Fruit fly (Drosophila melanogaster) whole organism, embryonic: ENCODE results near the gene CG12516.

Source experiments
- Atf3 ChIP-seq: fragments of 200-800 bp; sonication (Bioruptor generic); optimal IDR thresholded peaks from 3 replicates; lab custom pipeline; 2016; ENCODE audit warnings: missing biosample characterization, missing genetic modification characterization
- CG11560 ChIP-seq: fragments of 200-800 bp; sonication (Bioruptor generic); IDR thresholded peaks from 3 replicates; pipeline ENCODE4 v1.3.6; 2022; ENCODE audit warnings: missing biosample characterization, missing genetic modification characterization
- CG12155 ChIP-seq: fragments of 200-800 bp; sonication (Bioruptor generic); optimal IDR thresholded peaks from 3 replicates; lab custom pipeline; 2016; ENCODE audit warnings: missing biosample characterization, missing genetic modification characterization
- CG12391 ChIP-seq: fragments of 200-800 bp; sonication (Bioruptor generic); optimal IDR thresholded peaks from 3 replicates; lab custom pipeline; 2018; ENCODE audit warnings: missing biosample characterization, mild to moderate bottlenecking, missing genetic modification characterization, moderate library complexity
- CG14014 ChIP-seq: fragments of 200-800 bp; sonication (Bioruptor generic); IDR thresholded peaks from 2 replicates; pipeline ENCODE4 v1.3.6; 2022; ENCODE audit warnings: missing biosample characterization, missing genetic modification characterization
- CG14965 ChIP-seq: fragments of 200-800 bp; sonication (Bioruptor generic); optimal IDR thresholded peaks from 2 replicates; lab custom pipeline; 2016; ENCODE audit warnings: missing biosample characterization, missing genetic modification characterization, borderline replicate concordance
- CG17328 ChIP-seq: fragments of 200-800 bp; sonication (Bioruptor generic); IDR thresholded peaks from 2 replicates; pipeline ENCODE4 v1.3.6; 2022; ENCODE audit warnings: missing biosample characterization, missing genetic modification characterization
- CG18262 ChIP-seq: fragments of 200-800 bp; optimal IDR thresholded peaks from 3 replicates; lab custom pipeline; 2019; ENCODE audit warnings: missing biosample characterization, mild to moderate bottlenecking, missing genetic modification characterization, moderate library complexity
- CG1832 ChIP-seq: fragments of 200-800 bp; sonication (Bioruptor generic); optimal IDR thresholded peaks from 2 replicates; lab custom pipeline; 2017; ENCODE audit warnings: missing biosample characterization, mild to moderate bottlenecking, missing genetic modification characterization, inconsistent platforms
- CG2202 ChIP-seq: fragments of 200-800 bp; sonication (Bioruptor generic); optimal IDR thresholded peaks from 2 replicates; lab custom pipeline; 2018; ENCODE audit warnings: missing biosample characterization, mild to moderate bottlenecking, missing genetic modification characterization
- CG31224 ChIP-seq: fragments of 200-800 bp; sonication (Bioruptor generic); IDR thresholded peaks from 2 replicates; pipeline ENCODE4 v1.3.6; 2022; ENCODE audit warnings: missing biosample characterization, missing genetic modification characterization
- CG31441 ChIP-seq: fragments of 200-800 bp; sonication (Bioruptor generic); IDR thresholded peaks from 2 replicates; pipeline ENCODE4 v1.3.6; 2022; ENCODE audit warnings: missing biosample characterization, missing genetic modification characterization
- CG3407 ChIP-seq: fragments of 200-800 bp; sonication (Bioruptor generic); optimal IDR thresholded peaks from 2 replicates; lab custom pipeline; 2018; ENCODE audit warnings: missing biosample characterization, mild to moderate bottlenecking, missing genetic modification characterization
- CG3726 ChIP-seq: fragments of 200-800 bp; sonication (Bioruptor generic); IDR thresholded peaks from 3 replicates; pipeline ENCODE4, ENCODE4 v1.3.6; 2022; ENCODE audit warnings: missing biosample characterization, missing genetic modification characterization
- CG3995 ChIP-seq: fragments of 200-800 bp; sonication (Bioruptor generic); optimal IDR thresholded peaks from 3 replicates; lab custom pipeline; 2016; ENCODE audit warnings: missing biosample characterization, missing genetic modification characterization
- CG7786 ChIP-seq: fragments of 200-800 bp; sonication (Bioruptor generic); optimal IDR thresholded peaks from 2 replicates; lab custom pipeline; 2016; ENCODE audit warnings: missing biosample characterization, missing genetic modification characterization
- CG8089 ChIP-seq: fragments of 200-800 bp; sonication (Bioruptor generic); optimal IDR thresholded peaks from 3 replicates; lab custom pipeline; 2016; ENCODE audit warnings: missing biosample characterization, missing genetic modification characterization
- D19A ChIP-seq: fragments of 200-800 bp; optimal IDR thresholded peaks from 3 replicates; lab custom pipeline; 2019; ENCODE audit warnings: missing biosample characterization, mild to moderate bottlenecking, missing genetic modification characterization, moderate library complexity
- Dip3 ChIP-seq: fragments of 200-800 bp; sonication (Bioruptor generic); optimal IDR thresholded peaks from 3 replicates; lab custom pipeline; 2016; ENCODE audit warnings: missing biosample characterization, missing genetic modification characterization
- Hmr ChIP-seq: fragments of 200-800 bp; sonication (Bioruptor generic); optimal IDR thresholded peaks from 3 replicates; lab custom pipeline; 2017; ENCODE audit warnings: mild to moderate bottlenecking, missing biosample characterization, missing genetic modification reagents, missing genetic modification characterization
- Med ChIP-seq: fragments of 200-800 bp; sonication (Bioruptor generic); peaks from one replicate; lab custom pipeline; 2016; ENCODE audit warnings: missing biosample characterization, missing genetic modification characterization, mild to moderate bottlenecking, inconsistent platforms, moderate library complexity
- Nf-YA ChIP-seq: fragments of 200-800 bp; sonication (Bioruptor generic); IDR thresholded peaks from 2 replicates; pipeline ENCODE4 v1.3.6; 2022; ENCODE audit warnings: missing biosample characterization, missing genetic modification characterization
- Nf-YB ChIP-seq: fragments of 200-800 bp; sonication (Bioruptor generic); optimal IDR thresholded peaks from 3 replicates; lab custom pipeline; 2019; ENCODE audit warnings: missing biosample characterization, mild to moderate bottlenecking, missing genetic modification characterization, moderate library complexity
- Pdp1 ChIP-seq, 2 experiments: fragments of 200-800 bp; sonication (Bioruptor generic); optimal IDR thresholded peaks; 3 replicates each; lab custom pipeline; 2016; ENCODE audit warnings: missing biosample characterization in 2 of 2, missing genetic modification characterization in 2 of 2, mild to moderate bottlenecking in 1 of 2, moderate library complexity in 1 of 2
- Sox102F ChIP-seq: fragments of 200-800 bp; sonication (Bioruptor generic); optimal IDR thresholded peaks from 2 replicates; lab custom pipeline; 2018; ENCODE audit warnings: missing biosample characterization, mild to moderate bottlenecking, missing genetic modification characterization, moderate library complexity
- Taf1 ChIP-seq: fragments of 200-800 bp; sonication (Bioruptor generic); IDR thresholded peaks from 2 replicates; pipeline ENCODE4 v1.3.6; 2022; ENCODE audit warnings: missing biosample characterization, missing genetic modification characterization
- Trl ChIP-seq, 3 experiments: fragments of >200 bp in 2 of 3; fragments of 200-800 bp in 1 of 3; sonication (Bioruptor generic) in 1 of 3; optimal IDR thresholded peaks; 2 replicates in 1 of 3; 3 replicates in 2 of 3; lab custom pipeline; 2016 to 2017; ENCODE audit warnings: missing biosample characterization in 1 of 3, missing genetic modification characterization in 1 of 3
- az2 ChIP-seq: fragments of 200-800 bp; sonication (Bioruptor generic); optimal IDR thresholded peaks from 3 replicates; lab custom pipeline; 2016; ENCODE audit warnings: missing biosample characterization, missing genetic modification characterization
- bcd ChIP-seq: fragments of 200-800 bp; sonication (Bioruptor generic); optimal IDR thresholded peaks from 2 replicates; lab custom pipeline; 2017; ENCODE audit warnings: missing biosample characterization, mild to moderate bottlenecking, missing genetic modification characterization
- bigmax ChIP-seq: fragments of 200-800 bp; sonication (Bioruptor generic); optimal IDR thresholded peaks from 2 replicates; lab custom pipeline; 2018; ENCODE audit warnings: missing biosample characterization, mild to moderate bottlenecking, missing genetic modification characterization
- cas ChIP-seq: fragments of 200-800 bp; sonication (Bioruptor generic); IDR thresholded peaks from 2 replicates; pipeline ENCODE4 v1.3.6; 2022; ENCODE audit warnings: missing biosample characterization, missing genetic modification characterization
- chinmo ChIP-seq: fragments of 200-800 bp; sonication (Bioruptor generic); IDR thresholded peaks from 4 replicates; pipeline ENCODE4 v1.3.6; 2022; ENCODE audit warnings: missing biosample characterization, missing genetic modification characterization; ENCODE audit not compliant: partially characterized antibody
- danr ChIP-seq: fragments of 200-800 bp; sonication (Bioruptor generic); IDR thresholded peaks from 2 replicates; pipeline ENCODE4 v1.3.6; 2022; ENCODE audit warnings: missing biosample characterization, missing genetic modification characterization
- dysf ChIP-seq: fragments of 200-800 bp; sonication (Bioruptor generic); IDR thresholded peaks from 3 replicates; pipeline ENCODE4 v1.3.6; 2022; ENCODE audit warnings: missing biosample characterization, missing genetic modification characterization
- h ChIP-seq: fragments of >200 bp; optimal IDR thresholded peaks from 2 replicates; lab custom pipeline; 2017
- kah ChIP-seq: fragments of 200-800 bp; sonication (Bioruptor generic); optimal IDR thresholded peaks from 2 replicates; lab custom pipeline; 2018; ENCODE audit warnings: missing biosample characterization, mild to moderate bottlenecking, missing genetic modification characterization
- lab ChIP-seq: fragments of 200-800 bp; sonication (Bioruptor generic); optimal IDR thresholded peaks from 3 replicates; lab custom pipeline; 2017; ENCODE audit warnings: missing biosample characterization, missing genetic modification characterization, mild to moderate bottlenecking, moderate library complexity, missing genetic modification reagents
- luna ChIP-seq: fragments of 200-800 bp; sonication (Bioruptor generic); optimal IDR thresholded peaks from 2 replicates; lab custom pipeline; 2016; ENCODE audit warnings: missing biosample characterization, missing genetic modification characterization
- onecut ChIP-seq: fragments of 200-800 bp; sonication (Bioruptor generic); IDR thresholded peaks from 2 replicates; pipeline ENCODE4 v1.3.6; 2022; ENCODE audit warnings: missing biosample characterization, missing genetic modification characterization
- otp ChIP-seq: fragments of 200-800 bp; sonication (Bioruptor generic); IDR thresholded peaks from 3 replicates; pipeline ENCODE4, ENCODE4 v1.3.6; 2022; ENCODE audit warnings: missing biosample characterization, missing genetic modification characterization
- pnt ChIP-seq: fragments of 200-800 bp; sonication (Bioruptor generic); optimal IDR thresholded peaks from 3 replicates; lab custom pipeline; 2016; ENCODE audit warnings: missing biosample characterization, missing genetic modification characterization
- prd ChIP-seq, 3 experiments: fragments of >200 bp in 2 of 3; fragments of 200-800 bp in 1 of 3; sonication (Bioruptor generic) in 1 of 3; optimal IDR thresholded peaks in 2 of 3; IDR thresholded peaks in 1 of 3; 2 replicates in 2 of 3; 3 replicates in 1 of 3; pipeline versions ENCODE4 v1.3.6 to Lab custom; 2017 to 2022; ENCODE audit warnings: missing biosample characterization in 1 of 3, missing genetic modification characterization in 1 of 3
- psq ChIP-seq: fragments of 200-800 bp; sonication (Bioruptor generic); optimal IDR thresholded peaks from 2 replicates; lab custom pipeline; 2017; ENCODE audit warnings: missing biosample characterization, missing genetic modification characterization
- sc ChIP-seq, 3 experiments: fragments of >200 bp in 2 of 3; fragments of 200-800 bp in 1 of 3; sonication (Bioruptor generic) in 1 of 3; optimal IDR thresholded peaks; 2 replicates in 2 of 3; 3 replicates in 1 of 3; lab custom pipeline; 2017; ENCODE audit warnings: mild to moderate bottlenecking in 1 of 3, missing biosample characterization in 1 of 3, missing genetic modification characterization in 1 of 3, missing genetic modification reagents in 1 of 3
- sima ChIP-seq: fragments of 200-800 bp; sonication (Bioruptor generic); optimal IDR thresholded peaks from 2 replicates; lab custom pipeline; 2016; ENCODE audit warnings: missing biosample characterization, missing genetic modification characterization
- sug ChIP-seq: fragments of 200-800 bp; optimal IDR thresholded peaks from 2 replicates; lab custom pipeline; 2019; ENCODE audit warnings: missing biosample characterization, mild to moderate bottlenecking, missing genetic modification characterization, moderate library complexity
- trh ChIP-seq: fragments of 200-800 bp; sonication (Bioruptor generic); optimal IDR thresholded peaks from 2 replicates; lab custom pipeline; 2016; ENCODE audit warnings: missing biosample characterization, missing genetic modification characterization
- wek ChIP-seq: fragments of 200-800 bp; sonication (Bioruptor generic); optimal IDR thresholded peaks from 3 replicates; lab custom pipeline; 2018; ENCODE audit warnings: missing biosample characterization, mild to moderate bottlenecking, missing genetic modification characterization, moderate library complexity
- z ChIP-seq: fragments of 200-800 bp; sonication (Bioruptor generic); IDR thresholded peaks from 3 replicates; pipeline ENCODE4 v1.3.6; 2022; ENCODE audit warnings: missing biosample characterization, missing genetic modification characterization
- zfh1 ChIP-seq: fragments of 200-800 bp; sonication (Bioruptor generic); IDR thresholded peaks from 3 replicates; pipeline ENCODE4 v1.3.6; 2022; ENCODE audit warnings: missing biosample characterization, missing genetic modification characterization
- zfh2 ChIP-seq: fragments of 200-800 bp; sonication (Bioruptor generic); optimal IDR thresholded peaks from 2 replicates; lab custom pipeline; 2016; ENCODE audit warnings: missing biosample characterization, missing genetic modification characterization

CG12516 gene

DNA sequence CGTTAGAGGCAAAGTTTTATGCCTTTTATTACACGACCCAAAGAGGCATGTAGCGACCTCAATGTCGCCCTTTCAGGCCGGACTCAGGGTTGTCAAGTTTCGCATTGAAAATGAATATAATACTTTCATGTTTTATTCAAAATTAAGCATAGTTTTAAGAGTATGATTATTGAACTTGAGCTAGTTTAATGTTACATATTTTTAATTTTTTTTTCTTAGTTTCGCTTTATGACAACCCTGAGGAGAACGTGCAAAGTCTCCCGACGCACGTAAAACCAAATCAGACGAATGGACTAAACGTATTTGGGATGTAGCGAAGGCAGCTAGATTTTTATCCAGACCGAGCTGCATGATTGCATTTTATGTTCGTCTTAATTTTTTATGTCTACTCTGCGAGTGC, 1.6 kb upstream of the CG12516 start (continued):
- no peak for TF ChIP-seq CG18262 (tag; lab: Kevin White, UChicago)
- no peak for TF ChIP-seq bigmax
- TF ChIP-seq dysf (GFP tag; lab: Robert Waterston, UW), result peak; percentile 16; the same call in 1 of the 3 replicates
- no peak for TF ChIP-seq Trl (optimal IDR thresholded peaks at IDR 0.05; lab: Kevin White, UChicago)
- no peak for TF ChIP-seq Trl (GFP tag; optimal IDR thresholded peaks at IDR 0.05; lab: Kevin White, UChicago)
- no peak for TF ChIP-seq onecut (GFP tag; lab: Robert Waterston, UW)
- no peak for TF ChIP-seq sug (tag; lab: Kevin White, UChicago)
- no peak for TF ChIP-seq Taf1 (GFP tag; lab: Robert Waterston, UW)
- TF ChIP-seq CG8089 (GFP tag; lab: Kevin White, UChicago), result no peak
- no peak for TF ChIP-seq Dip3 (GFP tag; lab: Kevin White, UChicago)
- TF ChIP-seq zfh2 (GFP tag; lab: Kevin White, UChicago), result no peak
- TF ChIP-seq Nf-YB (GFP tag; lab: Kevin White, UChicago), result no peak
- TF ChIP-seq CG31441 (GFP tag; lab: Robert Waterston, UW), result 0 out of 2 replicates have a peak, but pooled peaks have one; percentile 21
- no peak for TF ChIP-seq sc (optimal IDR thresholded peaks at IDR 0.05; lab: Kevin White, UChicago)
- no peak for TF ChIP-seq sc (GFP tag; optimal IDR thresholded peaks at IDR 0.05; lab: Kevin White, UChicago)
- TF ChIP-seq CG14014 (GFP tag; lab: Robert Waterston, UW), result no peak
- TF ChIP-seq Pdp1 (GFP tag; optimal IDR thresholded peaks at IDR 0.05; lab: Kevin White, UChicago), result no peak
- TF ChIP-seq CG12155, result no peak
- no peak for TF ChIP-seq CG11560 (tag; lab: Robert Waterston, UW)
- TF ChIP-seq D19A, result no peak
- TF ChIP-seq CG3995, result no peak
- TF ChIP-seq wek (GFP tag; lab: Kevin White, UChicago), result no peak
- no peak for TF ChIP-seq CG1832 (GFP tag; lab: Kevin White, UChicago)
- TF ChIP-seq CG31224 (GFP tag; lab: Robert Waterston, UW), result no peak
- no peak for TF ChIP-seq cas (GFP tag; lab: Robert Waterston, UW)
- TF ChIP-seq z (GFP tag; lab: Robert Waterston, UW), result no peak
- no peak for TF ChIP-seq kah (GFP tag; lab: Kevin White, UChicago)
- no peak for TF ChIP-seq pnt (GFP tag; lab: Kevin White, UChicago)
- no peak for TF ChIP-seq Atf3
- TF ChIP-seq CG2202 (tag; lab: Kevin White, UChicago), result no peak
- TF ChIP-seq psq (GFP tag; lab: Kevin White, UChicago), result no peak
- no peak for TF ChIP-seq CG7786 (GFP tag; lab: Kevin White, UChicago)
- 0 out of 2 replicates have a peak, but pooled peaks have one; percentile 14 for TF ChIP-seq CG17328
- TF ChIP-seq Med (GFP tag; lab: Kevin White, UChicago), result peak; percentile 66
- TF ChIP-seq zfh1 (GFP tag; lab: Robert Waterston, UW), result no peak
- no peak for TF ChIP-seq h (lab: Kevin White, UChicago)
- TF ChIP-seq prd (optimal IDR thresholded peaks at IDR 0.05; lab: Kevin White, UChicago), result no peak
- TF ChIP-seq prd (GFP tag; IDR thresholded peaks at IDR 0.05; lab: Robert Waterston, UW), result peak; percentile 32; the same call in 2 of the 3 replicates
- no peak for TF ChIP-seq bcd (GFP tag; lab: Kevin White, UChicago)
- no peak for TF ChIP-seq CG14965 (GFP tag; lab: Kevin White, UChicago)
- TF ChIP-seq lab (GFP tag; lab: Kevin White, UChicago), result peak; percentile 17
- TF ChIP-seq Sox102F, result peak; percentile 41
- TF ChIP-seq CG3407 (GFP tag; lab: Kevin White, UChicago), result no peak
- TF ChIP-seq otp (GFP tag; lab: Robert Waterston, UW), result no peak
- TF ChIP-seq trh (GFP tag; lab: Kevin White, UChicago), result no peak
- no peak for TF ChIP-seq sima
- no peak for TF ChIP-seq chinmo (GFP tag; lab: Robert Waterston, UW)
- no peak for TF ChIP-seq luna (GFP tag; lab: Kevin White, UChicago)
- no peak for TF ChIP-seq CG12391 (tag; lab: Kevin White, UChicago)
- no peak for TF ChIP-seq CG3726 (GFP tag; lab: Robert Waterston, UW)
- peak; percentile 31; the same call in 1 of the 2 replicates for TF ChIP-seq Nf-YA (GFP tag; lab: Robert Waterston, UW)
- TF ChIP-seq danr (GFP tag; lab: Robert Waterston, UW), result no peak
- no peak for TF ChIP-seq Hmr (GFP tag; lab: Kevin White, UChicago)
- peak; percentile 0 for TF ChIP-seq az2 (GFP tag; lab: Kevin White, UChicago)
